Fruit fly (Drosophila melanogaster): ENCODE data around the gene Mur89F.

Mur89F gene

dm6 chr3R:17118917-17119378, 83.0 kb downstream of the Mur89F start:
- TF ChIP-seq CG7045 (GFP tag; optimal IDR thresholded peaks at IDR 0.05) = no peak
- TF ChIP-seq CG33017 (tag; optimal IDR thresholded peaks at IDR 0.05) = peak; percentile 2
- no peak for TF ChIP-seq CG11617 (GFP tag; optimal IDR thresholded peaks at IDR 0.05)
- TF ChIP-seq bab1 (GFP tag; optimal IDR thresholded peaks at IDR 0.05) = peak; percentile 43
- TF ChIP-seq Crg-1 (GFP tag; optimal IDR thresholded peaks at IDR 0.05) = no peak
- peak; percentile 7 for TF ChIP-seq Mnt (GFP tag; optimal IDR thresholded peaks at IDR 0.05)
- TF ChIP-seq CG14711 (tag; optimal IDR thresholded peaks at IDR 0.05) = no peak
- TF ChIP-seq Hr96 (GFP tag; optimal IDR thresholded peaks at IDR 0.05) = no peak
- peak; percentile 6 for TF ChIP-seq CG12768 (GFP tag; optimal IDR thresholded peaks at IDR 0.05)
- no peak for TF ChIP-seq Clk (GFP tag; optimal IDR thresholded peaks at IDR 0.05)
- TF ChIP-seq toe (GFP tag; optimal IDR thresholded peaks at IDR 0.05) = no peak
- TF ChIP-seq cic (GFP tag; optimal IDR thresholded peaks at IDR 0.05) = peak; percentile 11
- TF ChIP-seq CG7101 (tag; optimal IDR thresholded peaks at IDR 0.05) = peak; percentile 3
- TF ChIP-seq tj (GFP tag; optimal IDR thresholded peaks at IDR 0.05) = peak; percentile 80
- no peak for TF ChIP-seq kay (GFP tag; ENCODE audit: borderline replicate concordance)
- no peak for TF ChIP-seq CG1620 (GFP tag; optimal IDR thresholded peaks at IDR 0.05)

- TF ChIP-seq CG7101 (tag; optimal IDR thresholded peaks at IDR 0.05) = no peak
- TF ChIP-seq Clk (GFP tag; optimal IDR thresholded peaks at IDR 0.05) = no peak
- TF ChIP-seq Hr96 (GFP tag; optimal IDR thresholded peaks at IDR 0.05) = no peak
- no peak for TF ChIP-seq CG12768 (GFP tag; optimal IDR thresholded peaks at IDR 0.05)
- no peak for TF ChIP-seq Mnt (GFP tag; optimal IDR thresholded peaks at IDR 0.05)
- TF ChIP-seq Crg-1 (GFP tag; optimal IDR thresholded peaks at IDR 0.05) = no peak
Measured at dm6 chr3R:17117607-17118327, 84.2 kb downstream of the Mur89F start.

dm6 chr3R:17116231-17116630, 85.7 kb downstream of the Mur89F start:
- no peak for TF ChIP-seq CG1620 (GFP tag; optimal IDR thresholded peaks at IDR 0.05)
- peak; percentile 90 for TF ChIP-seq kay (GFP tag; ENCODE audit: borderline replicate concordance)
- peak; percentile 43 for TF ChIP-seq CG14711 (tag; optimal IDR thresholded peaks at IDR 0.05)
- peak; percentile 30 for TF ChIP-seq CG12768 (GFP tag; optimal IDR thresholded peaks at IDR 0.05)
- TF ChIP-seq CG33017 (tag; optimal IDR thresholded peaks at IDR 0.05) = no peak
- no peak for TF ChIP-seq cic (GFP tag; optimal IDR thresholded peaks at IDR 0.05)
- peak; percentile 19 for TF ChIP-seq CG7101 (tag; optimal IDR thresholded peaks at IDR 0.05)

dm6 chr3R:17115668-17116067, 86.3 kb downstream of the Mur89F start:
- TF ChIP-seq cnc (optimal IDR thresholded peaks at IDR 0.05) (no peak), CG7101 (tag; optimal IDR thresholded peaks at IDR 0.05) (peak; percentile 38), Hr96 (GFP tag; optimal IDR thresholded peaks at IDR 0.05) (no peak), Mnt (GFP tag; optimal IDR thresholded peaks at IDR 0.05) (no peak), CG5204 (GFP tag; optimal IDR thresholded peaks at IDR 0.05) (no peak), CG12768 (GFP tag; optimal IDR thresholded peaks at IDR 0.05) (no peak), CG14711 (tag; optimal IDR thresholded peaks at IDR 0.05) (no peak), bab1 (GFP tag; optimal IDR thresholded peaks at IDR 0.05) (no peak), toe (GFP tag; optimal IDR thresholded peaks at IDR 0.05) (no peak), ovo (GFP tag; optimal IDR thresholded peaks at IDR 0.05) (peak; percentile 58), CG33017 (tag; optimal IDR thresholded peaks at IDR 0.05) (peak; percentile 47), kay (GFP tag; ENCODE audit: borderline replicate concordance) (no peak), CG1620 (GFP tag; optimal IDR thresholded peaks at IDR 0.05) (no peak), cic (GFP tag; optimal IDR thresholded peaks at IDR 0.05) (peak; percentile 53), CG11617 (GFP tag; optimal IDR thresholded peaks at IDR 0.05) (peak; percentile 17), Crg-1 (GFP tag; optimal IDR thresholded peaks at IDR 0.05) (peak; percentile 68), Clk (GFP tag; optimal IDR thresholded peaks at IDR 0.05) (no peak), tj (GFP tag; optimal IDR thresholded peaks at IDR 0.05) (peak; percentile 88), CG7045 (GFP tag; optimal IDR thresholded peaks at IDR 0.05) (peak; percentile 8), pad (GFP tag; optimal IDR thresholded peaks at IDR 0.05) (no peak)

- TF ChIP-seq Hr96 (GFP tag; optimal IDR thresholded peaks at IDR 0.05) (no peak), kay (GFP tag; ENCODE audit: borderline replicate concordance) (no peak), pad (GFP tag; optimal IDR thresholded peaks at IDR 0.05) (no peak), toe (GFP tag; optimal IDR thresholded peaks at IDR 0.05) (no peak), CG11617 (GFP tag; optimal IDR thresholded peaks at IDR 0.05) (no peak), ovo (GFP tag; optimal IDR thresholded peaks at IDR 0.05) (no peak)
Measured at dm6 chr3R:17110880-17111726, 90.8 kb downstream of the Mur89F start.

dm6 chr3R:17108881-17109280, 93.0 kb downstream of the Mur89F start:
- TF ChIP-seq ovo (GFP tag; optimal IDR thresholded peaks at IDR 0.05) = no peak
- TF ChIP-seq CG33017 (tag; optimal IDR thresholded peaks at IDR 0.05) = no peak
- TF ChIP-seq kay (GFP tag; ENCODE audit: borderline replicate concordance) = no peak
- TF ChIP-seq CG7101 (tag; optimal IDR thresholded peaks at IDR 0.05) = no peak
- no peak for TF ChIP-seq cnc (optimal IDR thresholded peaks at IDR 0.05)
- TF ChIP-seq Crg-1 (GFP tag; optimal IDR thresholded peaks at IDR 0.05) = no peak
- TF ChIP-seq Clk (GFP tag; optimal IDR thresholded peaks at IDR 0.05) = no peak
- TF ChIP-seq CG14711 (tag; optimal IDR thresholded peaks at IDR 0.05) = no peak
- TF ChIP-seq tj (GFP tag; optimal IDR thresholded peaks at IDR 0.05) = no peak
- no peak for TF ChIP-seq CG1620 (GFP tag; optimal IDR thresholded peaks at IDR 0.05)
- no peak for TF ChIP-seq CG7045 (GFP tag; optimal IDR thresholded peaks at IDR 0.05)
- no peak for TF ChIP-seq Hr96 (GFP tag; optimal IDR thresholded peaks at IDR 0.05)
- no peak for TF ChIP-seq bab1 (GFP tag; optimal IDR thresholded peaks at IDR 0.05)
- no peak for TF ChIP-seq pad (GFP tag; optimal IDR thresholded peaks at IDR 0.05)
- TF ChIP-seq cic (GFP tag; optimal IDR thresholded peaks at IDR 0.05) = no peak
- no peak for TF ChIP-seq CG12768 (GFP tag; optimal IDR thresholded peaks at IDR 0.05)
- TF ChIP-seq Mnt (GFP tag; optimal IDR thresholded peaks at IDR 0.05) = no peak
